In genomic region chrX:16128794-16129193, ce11 we compare ENCODE assay signal across 1 worm cellular context.
TF ChIP-seq lines count a peak whose summit lies in the region.

TSS of gene ZK1073.1 (minus strand) at chrX:16128865.

TF ChIP-seq in whole organism, L1 larva, 84 proteins besides CTCF, POLR2A, EP300 and RAD21 (continued from another document):
- TF ChIP-seq nhr-90 (tag; optimal IDR thresholded peaks at IDR 0.05; lab: Kevin White, UChicago; ENCODE audit: poor library complexity) = no peak
- TF ChIP-seq alr-1 (tag; optimal IDR thresholded peaks at IDR 0.05; lab: Kevin White, UChicago; ENCODE audit: borderline replicate concordance) = no peak
- no peak for TF ChIP-seq pax-3 (tag; optimal IDR thresholded peaks at IDR 0.05; lab: Kevin White, UChicago)
- TF ChIP-seq dsc-1 (tag; optimal IDR thresholded peaks at IDR 0.05; lab: Kevin White, UChicago) = peak; percentile 57
- peak; percentile 57 for TF ChIP-seq swsn-7 (tag; optimal IDR thresholded peaks at IDR 0.05; lab: Kevin White, UChicago)
- TF ChIP-seq ceh-88 (GFP tag; IDR thresholded peaks at IDR 0.05; lab: Robert Waterston, UW) = no peak
- TF ChIP-seq C16A3.4 (tag; optimal IDR thresholded peaks at IDR 0.05; lab: Kevin White, UChicago) = no peak
- peak; percentile 27 for TF ChIP-seq xbp-1 (tag; optimal IDR thresholded peaks at IDR 0.05; lab: Kevin White, UChicago)
- no peak for TF ChIP-seq hlh-4 (tag; optimal IDR thresholded peaks at IDR 0.05; lab: Kevin White, UChicago)
- TF ChIP-seq sox-4 (tag; optimal IDR thresholded peaks at IDR 0.05; lab: Kevin White, UChicago) = no peak
- no peak for TF ChIP-seq ces-1 (GFP tag; optimal IDR thresholded peaks at IDR 0.05; lab: Kevin White, UChicago)
- no peak for TF ChIP-seq jun-1 (tag; optimal IDR thresholded peaks at IDR 0.05; lab: Kevin White, UChicago)
- no peak for TF ChIP-seq snpc-4 (tag; optimal IDR thresholded peaks at IDR 0.05; lab: Kevin White, UChicago)
- 0 out of 2 replicates have a peak, but pooled peaks have one; percentile 7 for TF ChIP-seq mab-9 (GFP tag; IDR thresholded peaks at IDR 0.05; lab: Robert Waterston, UW)
- TF ChIP-seq blmp-1 (tag; optimal IDR thresholded peaks at IDR 0.05; lab: Kevin White, UChicago) = no peak
- TF ChIP-seq unc-98 (GFP tag; IDR thresholded peaks at IDR 0.05; lab: Robert Waterston, UW) = no peak
- peak; percentile 22 for TF ChIP-seq unc-86 (tag; optimal IDR thresholded peaks at IDR 0.05; lab: Kevin White, UChicago)
- TF ChIP-seq nhr-76 (tag; optimal IDR thresholded peaks at IDR 0.05; lab: Kevin White, UChicago) = no peak
- TF ChIP-seq sup-37 (GFP tag; optimal IDR thresholded peaks at IDR 0.05; lab: Kevin White, UChicago) = no peak
- no peak for TF ChIP-seq nhr-237 (tag; optimal IDR thresholded peaks at IDR 0.05; lab: Kevin White, UChicago)
- TF ChIP-seq fkh-8 (tag; optimal IDR thresholded peaks at IDR 0.05; lab: Kevin White, UChicago) = peak; percentile 0
- peak; percentile 6 for TF ChIP-seq unc-130 (tag; optimal IDR thresholded peaks at IDR 0.05; lab: Kevin White, UChicago)
- TF ChIP-seq F16B12.6 (tag; optimal IDR thresholded peaks at IDR 0.05; lab: Kevin White, UChicago) = no peak
- TF ChIP-seq grh-1 (GFP tag; IDR thresholded peaks at IDR 0.05; lab: Robert Waterston, UW) = no peak
- TF ChIP-seq unc-30 (tag; optimal IDR thresholded peaks at IDR 0.05; lab: Kevin White, UChicago) = no peak
- no peak for TF ChIP-seq C04F5.9 (tag; optimal IDR thresholded peaks at IDR 0.05; lab: Kevin White, UChicago)
- no peak for TF ChIP-seq lin-15B (tag; optimal IDR thresholded peaks at IDR 0.05; lab: Kevin White, UChicago)
- peak; percentile 87 for TF ChIP-seq fkh-10 (GFP tag; optimal IDR thresholded peaks at IDR 0.05; lab: Kevin White, UChicago)
- peak; percentile 39 for TF ChIP-seq mef-2 (tag; optimal IDR thresholded peaks at IDR 0.05; lab: Kevin White, UChicago)
- TF ChIP-seq irx-1 (tag; optimal IDR thresholded peaks at IDR 0.05; lab: Kevin White, UChicago) = no peak
- TF ChIP-seq nhr-71 (tag; optimal IDR thresholded peaks at IDR 0.05; lab: Kevin White, UChicago) = peak; percentile 65
- TF ChIP-seq nhr-11 (tag; optimal IDR thresholded peaks at IDR 0.05; lab: Kevin White, UChicago) = no peak
- peak; percentile 37 for TF ChIP-seq snu-23 (GFP tag; optimal IDR thresholded peaks at IDR 0.05; lab: Kevin White, UChicago)
- TF ChIP-seq hlh-17 (GFP tag; optimal IDR thresholded peaks at IDR 0.05; lab: Kevin White, UChicago; ENCODE audit: borderline replicate concordance) = no peak
- TF ChIP-seq ama-1 (optimal IDR thresholded peaks at IDR 0.05; lab: Kevin White, UChicago) = no peak
- TF ChIP-seq nhr-84 (tag; optimal IDR thresholded peaks at IDR 0.05; lab: Kevin White, UChicago) = no peak
- TF ChIP-seq egl-13 (tag; optimal IDR thresholded peaks at IDR 0.05; lab: Kevin White, UChicago) = peak; percentile 44
- TF ChIP-seq aly-2 (tag; optimal IDR thresholded peaks at IDR 0.05; lab: Kevin White, UChicago) = no peak
- TF ChIP-seq ceh-8 (GFP tag; optimal IDR thresholded peaks at IDR 0.05; lab: Kevin White, UChicago) = no peak
- no peak for TF ChIP-seq egl-27 (tag; optimal IDR thresholded peaks at IDR 0.05; lab: Kevin White, UChicago)
- TF ChIP-seq lin-13 (GFP tag; optimal IDR thresholded peaks at IDR 0.05; lab: Kevin White, UChicago) = peak; percentile 22
